Worm (Caenorhabditis elegans) whole organism, L2 larva: ENCODE data around the gene gpx-5.

ENCODE experiments used
- C34F6.9 ChIP-seq: fragments of 150-350 bp; optimal IDR thresholded peaks from 2 replicates; lab custom pipeline; 2014; ENCODE audit warnings: missing biosample characterization, missing genetic modification characterization
- F13H6.1 ChIP-seq: sonication (generic microtip); optimal IDR thresholded peaks from 2 replicates; lab custom pipeline; 2016; ENCODE audit warnings: missing genetic modification characterization, missing compliant biosample characterization
- ZK546.5 ChIP-seq: sonication (generic microtip); optimal IDR thresholded peaks from 2 replicates; lab custom pipeline; 2017; ENCODE audit warnings: missing biosample characterization, missing genetic modification characterization
- aly-2 ChIP-seq: fragments of 150-350 bp; optimal IDR thresholded peaks from 2 replicates; lab custom pipeline; 2014; ENCODE audit warnings: missing biosample characterization, missing genetic modification characterization
- blmp-1 ChIP-seq: sonication (generic microtip); optimal IDR thresholded peaks from 2 replicates; lab custom pipeline; 2017; ENCODE audit warnings: missing genetic modification characterization, mild to moderate bottlenecking, missing compliant biosample characterization, antibody characterized with exemption, moderate library complexity; ENCODE audit not compliant: insufficient read depth
- ceh-16 ChIP-seq: fragments of 150-350 bp; optimal IDR thresholded peaks from 2 replicates; lab custom pipeline; 2014; ENCODE audit warnings: missing biosample characterization, missing genetic modification characterization
- ceh-82 ChIP-seq: fragments of 150-350 bp; optimal IDR thresholded peaks from 2 replicates; lab custom pipeline; 2014; ENCODE audit warnings: missing biosample characterization, missing genetic modification characterization
- dmd-4 ChIP-seq: sonication (generic microtip); optimal IDR thresholded peaks from 2 replicates; lab custom pipeline; 2017; ENCODE audit warnings: missing biosample characterization, missing genetic modification characterization
- fos-1 ChIP-seq: fragments of 150-350 bp; optimal IDR thresholded peaks from 2 replicates; lab custom pipeline; 2014; ENCODE audit warnings: missing biosample characterization, missing genetic modification characterization
- lin-11 ChIP-seq: fragments of 150-350 bp; sonication (generic microtip); optimal IDR thresholded peaks from 2 replicates; lab custom pipeline; 2014; ENCODE audit warnings: missing biosample characterization, missing genetic modification characterization, inconsistent platforms, mixed read lengths
- mab-5 ChIP-seq: fragments of 150-350 bp; optimal IDR thresholded peaks from 2 replicates; lab custom pipeline; 2014; ENCODE audit warnings: missing biosample characterization, missing genetic modification characterization
- mdl-1 ChIP-seq, 2 experiments: fragments of 150-350 bp in 1 of 2; sonication (generic microtip) in 1 of 2; optimal IDR thresholded peaks; 2 replicates each; lab custom pipeline; 2017; ENCODE audit warnings: missing biosample characterization in 2 of 2, missing genetic modification characterization in 2 of 2
- nhr-10 ChIP-seq: sonication (generic microtip); optimal IDR thresholded peaks from 2 replicates; lab custom pipeline; 2017; ENCODE audit warnings: missing biosample characterization, missing genetic modification characterization
- nhr-21 ChIP-seq: fragments of 150-350 bp; optimal IDR thresholded peaks from 2 replicates; lab custom pipeline; 2014; ENCODE audit warnings: missing biosample characterization, missing genetic modification characterization
- skn-1 ChIP-seq: sonication (generic microtip); optimal IDR thresholded peaks from 2 replicates; lab custom pipeline; 2017; ENCODE audit warnings: missing biosample characterization, missing genetic modification characterization
- sma-9 ChIP-seq, 2 experiments: fragments of 150-350 bp in 1 of 2; sonication (generic microtip) in 1 of 2; optimal IDR thresholded peaks; 2 replicates each; lab custom pipeline; 2014 to 2016; ENCODE audit warnings: missing genetic modification characterization in 2 of 2, mild to moderate bottlenecking in 1 of 2, missing biosample characterization in 1 of 2, missing compliant biosample characterization in 1 of 2, missing genetic modification reagents in 1 of 2, moderate library complexity in 1 of 2
- snpc-4 ChIP-seq: fragments of 150-350 bp; optimal IDR thresholded peaks from 2 replicates; lab custom pipeline; 2014; ENCODE audit warnings: missing biosample characterization, missing genetic modification characterization
- unc-39 ChIP-seq: fragments of 150-350 bp; optimal IDR thresholded peaks from 2 replicates; lab custom pipeline; 2014; ENCODE audit warnings: missing biosample characterization, missing genetic modification characterization
- unc-55 ChIP-seq: fragments of 150-350 bp; sonication (generic microtip); optimal IDR thresholded peaks from 3 replicates; lab custom pipeline; 2014; ENCODE audit warnings: missing biosample characterization, missing genetic modification reagents, missing genetic modification characterization
- ztf-4 ChIP-seq: fragments of 150-350 bp; optimal IDR thresholded peaks from 2 replicates; lab custom pipeline; 2014; ENCODE audit warnings: missing biosample characterization, missing genetic modification characterization

The gpx-5 gene

DNA sequence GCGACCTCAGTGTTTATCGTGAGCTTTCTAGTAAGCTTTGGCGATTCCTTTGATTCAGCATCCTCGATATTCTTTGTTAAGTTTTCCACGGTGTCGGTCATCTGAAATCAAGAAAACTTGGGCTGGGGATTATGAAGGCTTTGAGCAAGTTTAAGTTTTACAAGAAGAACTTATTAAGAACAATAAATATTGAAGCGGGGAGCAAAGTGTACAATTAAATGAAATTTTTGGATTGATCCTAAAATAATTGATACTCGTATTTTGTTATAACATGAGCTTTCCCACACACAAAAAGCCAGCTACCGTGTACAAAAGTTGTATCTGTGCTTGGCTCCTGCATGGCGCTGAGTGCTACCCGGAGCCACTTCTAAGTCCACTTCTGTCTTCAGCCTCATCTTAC lies 50.5 kb downstream of the gpx-5 start, which contains the start of gene F34H10.3:
Gene F34H10.3 (minus strand): TSS at position 101 of the 400 bp plus-strand sequence.
- TF ChIP-seq nhr-10 (tag; lab: Kevin White, UChicago) (no peak), mdl-1 (tag; optimal IDR thresholded peaks at IDR 0.05; lab: Kevin White, UChicago) (no peak), lin-11 (tag; lab: Kevin White, UChicago) (no peak), unc-39 (tag; lab: Kevin White, UChicago) (no peak)

DNA sequence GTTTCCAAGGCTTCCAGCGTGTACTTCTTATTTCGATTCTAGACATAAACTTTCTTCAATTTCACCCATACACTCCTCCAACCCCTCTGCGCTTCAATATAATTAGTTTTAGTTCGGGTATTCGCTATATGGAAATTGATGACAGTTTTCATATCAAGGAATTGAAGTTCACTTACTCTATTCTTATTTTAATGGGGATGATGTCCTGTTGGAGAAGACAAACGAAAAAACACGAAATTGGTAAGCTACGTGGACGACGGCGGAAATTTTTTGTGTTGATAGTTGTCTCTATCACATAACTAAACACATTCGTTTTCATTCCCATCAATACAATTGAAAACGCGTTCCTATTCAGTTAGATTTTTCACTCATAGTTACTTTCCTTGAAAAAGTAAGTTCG lies 50.9 kb downstream of the gpx-5 start, which contains the start of gene F34H10.5:
Gene F34H10.5 (plus strand): TSS at position 301 of the 400 bp plus-strand sequence.
- TF ChIP-seq nhr-21 (no peak), unc-55 (no peak), dmd-4 (tag; lab: Kevin White, UChicago) (no peak), ZK546.5 (tag; lab: Kevin White, UChicago) (no peak), blmp-1 (no peak), skn-1 (tag; lab: Kevin White, UChicago) (no peak), ceh-82 (no peak), F13H6.1 (tag; lab: Kevin White, UChicago) (no peak), ztf-4 (tag; lab: Kevin White, UChicago) (no peak), ceh-16 (tag; lab: Kevin White, UChicago) (no peak), snpc-4 (tag; lab: Kevin White, UChicago) (no peak), mab-5 (no peak), aly-2 (tag; lab: Kevin White, UChicago) (no peak), fos-1 (tag; lab: Kevin White, UChicago) (no peak), C34F6.9 (tag; lab: Kevin White, UChicago) (no peak), sma-9 (GFP tag; optimal IDR thresholded peaks at IDR 0.05; lab: Kevin White, UChicago) (no peak), sma-9 (tag; optimal IDR thresholded peaks at IDR 0.05; lab: Kevin White, UChicago) (no peak)
